Worm (Caenorhabditis elegans) whole organism, midembryonic: ENCODE results near the gene pho-5.

Experiments
- T22C8.4 ChIP-seq: fragments of 200-800 bp; sonication (Bioruptor generic); IDR thresholded peaks from 2 replicates; pipeline ENCODE4 v1.3.6; 2022; ENCODE audit warnings: missing genetic modification characterization, missing compliant biosample characterization
- cog-1 ChIP-seq: sonication (generic microtip); optimal IDR thresholded peaks from 2 replicates; lab custom pipeline; 2016; ENCODE audit warnings: missing genetic modification characterization, missing compliant biosample characterization
- flt-1 ChIP-seq: fragments of 200-800 bp; sonication (Bioruptor generic); IDR thresholded peaks from 2 replicates; pipeline ENCODE4 v1.3.6; 2022; ENCODE audit warnings: missing genetic modification characterization, missing compliant biosample characterization
- med-1 ChIP-seq: sonication (generic microtip); optimal IDR thresholded peaks from 2 replicates; lab custom pipeline; 2017; ENCODE audit warnings: missing genetic modification characterization, mild to moderate bottlenecking, missing compliant biosample characterization, antibody characterized with exemption, missing genetic modification reagents; ENCODE audit not compliant: insufficient read depth
- ztf-23 ChIP-seq: fragments of 200-800 bp; sonication (Bioruptor generic); IDR thresholded peaks from 2 replicates; pipeline ENCODE4 v1.3.6; 2022; ENCODE audit warnings: missing genetic modification reagents, missing genetic modification characterization, missing compliant biosample characterization
- ztf-29 ChIP-seq: fragments of 200-800 bp; sonication (Bioruptor generic); IDR thresholded peaks from 2 replicates; pipeline ENCODE4 v1.3.6; 2022; ENCODE audit warnings: missing genetic modification reagents, missing genetic modification characterization, missing compliant biosample characterization

DNA sequence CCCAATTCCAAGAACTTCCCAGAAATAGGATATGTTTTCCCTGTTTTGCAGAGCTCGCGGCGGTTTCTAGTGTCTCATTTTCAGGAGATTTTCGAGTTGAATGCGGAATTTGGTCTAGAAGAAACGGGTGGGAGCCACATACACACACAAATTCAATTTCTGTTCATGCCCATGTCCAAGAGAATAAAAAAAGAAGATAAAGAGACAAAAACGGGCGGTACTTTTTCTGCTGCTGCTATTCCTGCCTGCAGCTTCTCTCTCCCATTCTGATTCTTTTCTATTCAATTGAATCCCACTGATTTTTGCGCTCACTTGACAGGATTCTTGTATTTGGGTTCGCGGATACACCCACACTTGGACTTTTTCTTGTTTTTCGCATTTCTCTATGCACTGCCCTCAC, 23.1 kb downstream of the pho-5 start:
- no peak for TF ChIP-seq flt-1 (GFP tag; lab: Robert Waterston, UW)
- no peak for TF ChIP-seq cog-1 (tag; lab: Kevin White, UChicago)
- no peak for TF ChIP-seq ztf-23 (GFP tag; lab: Robert Waterston, UW)
- no peak for TF ChIP-seq ztf-29
- TF ChIP-seq med-1 (GFP tag; lab: Kevin White, UChicago) = no peak
- TF ChIP-seq T22C8.4 (GFP tag; lab: Robert Waterston, UW) = no peak
